Worm (Caenorhabditis elegans) whole organism, mixed stage, embryonic: ENCODE results near the gene agt-2.

Experiments
- ceh-43 ChIP-seq: fragments of 200-800 bp; sonication (Bioruptor generic); optimal IDR thresholded peaks from 2 replicates; lab custom pipeline; 2018; ENCODE audit warnings: mild to moderate bottlenecking, missing genetic modification characterization, moderate library complexity, missing compliant biosample characterization
- ces-1 ChIP-seq: fragments of 150-350 bp; optimal IDR thresholded peaks from 2 replicates; lab custom pipeline; 2014; ENCODE audit warnings: missing biosample characterization, missing genetic modification reagents, missing genetic modification characterization
- flh-1 ChIP-seq: fragments of 200-800 bp; sonication (Bioruptor generic); optimal IDR thresholded peaks from 2 replicates; lab custom pipeline; 2018; ENCODE audit warnings: mild to moderate bottlenecking, missing genetic modification characterization, moderate library complexity, missing compliant biosample characterization
- lsy-2 ChIP-seq: fragments of 150-350 bp; optimal IDR thresholded peaks from 2 replicates; lab custom pipeline; 2014; ENCODE audit warnings: missing biosample characterization, missing genetic modification characterization
- nhr-76 ChIP-seq: sonication (generic microtip); optimal IDR thresholded peaks from 2 replicates; lab custom pipeline; 2017; ENCODE audit warnings: missing biosample characterization, missing genetic modification characterization
- snpc-4 ChIP-seq: fragments of 150-350 bp; optimal IDR thresholded peaks from 2 replicates; lab custom pipeline; 2014; ENCODE audit warnings: missing biosample characterization, missing genetic modification characterization
- unc-62 ChIP-seq: fragments of 150-350 bp; optimal IDR thresholded peaks from 2 replicates; lab custom pipeline; 2014; ENCODE audit warnings: missing biosample characterization, missing genetic modification reagents, missing genetic modification characterization

ce11 chrII:5324653-5325052 is 49.0 kb downstream of the agt-2 start:
- TF ChIP-seq lsy-2 (tag; lab: Kevin White, UChicago) (no peak), snpc-4 (tag; lab: Kevin White, UChicago) (no peak), unc-62 (GFP tag; lab: Kevin White, UChicago) (no peak), nhr-76 (tag; lab: Kevin White, UChicago) (no peak), flh-1 (GFP tag; lab: Kevin White, UChicago) (no peak), ces-1 (GFP tag; lab: Kevin White, UChicago) (no peak), ceh-43 (GFP tag; lab: Kevin White, UChicago) (no peak)
